Worm (Caenorhabditis elegans): ENCODE data around the gene Y54G2A.11.
A peak's percentile ranks its signal among the peaks of the same experiment; 100 is the strongest.

The Y54G2A.11 gene

DNA sequence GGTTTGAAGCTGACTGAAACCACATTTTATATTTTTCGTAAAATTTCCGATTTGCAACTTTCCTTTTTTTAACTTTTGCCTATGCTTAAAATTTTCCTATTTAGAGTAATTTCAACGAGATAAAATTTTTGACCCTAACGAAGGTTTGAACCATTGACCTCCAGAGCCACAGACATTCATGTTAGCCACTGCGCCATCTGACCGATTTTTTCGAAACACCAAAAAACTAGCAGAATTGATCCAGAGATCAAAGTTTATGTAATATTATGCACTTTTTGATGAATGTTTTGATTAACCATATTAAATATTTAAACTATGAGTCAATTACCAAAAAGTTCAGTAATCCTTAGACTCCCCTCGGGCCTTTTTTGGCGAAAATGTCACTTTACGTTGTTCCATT is 13.5 kb downstream of the Y54G2A.11 start:
- no peak for TF ChIP-seq tbx-7 (tag; optimal IDR thresholded peaks at IDR 0.05)
- no peak for TF ChIP-seq ceh-9 (tag; optimal IDR thresholded peaks at IDR 0.05)
- no peak for TF ChIP-seq madf-2 (tag; optimal IDR thresholded peaks at IDR 0.05)
- TF ChIP-seq C08G9.2 (tag; optimal IDR thresholded peaks at IDR 0.05): no peak

DNA sequence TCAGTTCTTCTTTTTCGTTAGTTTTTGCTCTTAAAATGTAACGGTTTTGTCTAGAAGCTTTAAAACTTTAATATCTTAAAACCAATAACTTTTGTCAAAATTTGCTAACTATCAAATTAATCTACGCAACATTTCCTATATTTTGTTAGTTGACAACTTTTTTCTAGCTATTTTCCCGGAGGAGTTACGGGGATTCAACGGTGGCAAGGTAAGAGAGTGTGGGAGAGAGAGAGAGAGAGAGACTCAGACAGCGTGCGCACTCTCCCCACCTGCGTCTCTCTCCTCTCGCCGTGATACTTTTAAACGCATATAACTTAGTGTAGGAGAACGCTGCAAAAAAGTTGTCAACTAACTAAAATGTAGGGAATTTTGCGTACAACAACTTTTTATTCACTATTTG is 18.1 kb downstream of the Y54G2A.11 start:
- TF ChIP-seq nhr-232 (tag; optimal IDR thresholded peaks at IDR 0.05) (no peak), sox-2 (GFP tag; IDR thresholded peaks at IDR 0.05) (no peak), elt-2 (tag; optimal IDR thresholded peaks at IDR 0.05) (no peak), ceh-48 (tag; optimal IDR thresholded peaks at IDR 0.05) (no peak), fkh-10 (GFP tag; optimal IDR thresholded peaks at IDR 0.05) (no peak), nhr-11 (tag; optimal IDR thresholded peaks at IDR 0.05) (no peak), nfya-1 (tag; optimal IDR thresholded peaks at IDR 0.05) (no peak), gmeb-2 (tag; optimal IDR thresholded peaks at IDR 0.05) (no peak), ceh-31 (tag; optimal IDR thresholded peaks at IDR 0.05) (no peak), unc-86 (tag; optimal IDR thresholded peaks at IDR 0.05) (no peak), hlh-15 (tag; optimal IDR thresholded peaks at IDR 0.05) (no peak), ama-1 (optimal IDR thresholded peaks at IDR 0.05) (no peak)

- TF ChIP-seq gmeb-2 (tag; optimal IDR thresholded peaks at IDR 0.05): no peak
- no peak for TF ChIP-seq mec-3 (tag; optimal IDR thresholded peaks at IDR 0.05; ENCODE audit: borderline replicate concordance)
- no peak for TF ChIP-seq ceh-6 (GFP tag; optimal IDR thresholded peaks at IDR 0.05)
- no peak for TF ChIP-seq unc-3 (GFP tag; conservative IDR thresholded peaks at IDR 0.05)
- TF ChIP-seq unc-3 (tag; optimal IDR thresholded peaks at IDR 0.05): no peak
- no peak for TF ChIP-seq ceh-18 (tag; optimal IDR thresholded peaks at IDR 0.05)
- TF ChIP-seq ama-1 (optimal IDR thresholded peaks at IDR 0.05): no peak
- TF ChIP-seq K02D7.2 (tag; optimal IDR thresholded peaks at IDR 0.05): no peak
Observed at ce11 chrIV:2751568-2751967, 20.0 kb downstream of the Y54G2A.11 start, which contains the start of gene Y54G2A.41. Gene Y54G2A.41, plus strand, starts transcription at chrIV:2751868.

ce11 chrIV:2750607-2751006 is 21.0 kb downstream of the Y54G2A.11 start:
- TF ChIP-seq pros-1 (tag; optimal IDR thresholded peaks at IDR 0.05) (no peak), fkh-10 (GFP tag; optimal IDR thresholded peaks at IDR 0.05) (no peak), ets-4 (tag; optimal IDR thresholded peaks at IDR 0.05) (no peak), pha-2 (tag; optimal IDR thresholded peaks at IDR 0.05) (no peak), C38D4.7 (GFP tag; optimal IDR thresholded peaks at IDR 0.05) (no peak), hlh-13 (GFP tag; optimal IDR thresholded peaks at IDR 0.05) (no peak), pax-1 (tag; optimal IDR thresholded peaks at IDR 0.05) (no peak), ceh-48 (tag; optimal IDR thresholded peaks at IDR 0.05) (no peak), unc-3 (GFP tag; conservative IDR thresholded peaks at IDR 0.05) (no peak), unc-3 (tag; optimal IDR thresholded peaks at IDR 0.05) (no peak), hlh-8 (tag; optimal IDR thresholded peaks at IDR 0.05) (no peak), ceh-24 (tag; optimal IDR thresholded peaks at IDR 0.05) (no peak), rnt-1 (tag; optimal IDR thresholded peaks at IDR 0.05) (no peak), ttx-3 (tag; optimal IDR thresholded peaks at IDR 0.05) (no peak), lin-11 (tag; optimal IDR thresholded peaks at IDR 0.05) (no peak), syd-9 (tag; optimal IDR thresholded peaks at IDR 0.05) (no peak), tbx-2 (tag; optimal IDR thresholded peaks at IDR 0.05) (no peak), T23F11.4 (GFP tag; optimal IDR thresholded peaks at IDR 0.05) (no peak), C08G9.2 (tag; optimal IDR thresholded peaks at IDR 0.05) (no peak)

DNA sequence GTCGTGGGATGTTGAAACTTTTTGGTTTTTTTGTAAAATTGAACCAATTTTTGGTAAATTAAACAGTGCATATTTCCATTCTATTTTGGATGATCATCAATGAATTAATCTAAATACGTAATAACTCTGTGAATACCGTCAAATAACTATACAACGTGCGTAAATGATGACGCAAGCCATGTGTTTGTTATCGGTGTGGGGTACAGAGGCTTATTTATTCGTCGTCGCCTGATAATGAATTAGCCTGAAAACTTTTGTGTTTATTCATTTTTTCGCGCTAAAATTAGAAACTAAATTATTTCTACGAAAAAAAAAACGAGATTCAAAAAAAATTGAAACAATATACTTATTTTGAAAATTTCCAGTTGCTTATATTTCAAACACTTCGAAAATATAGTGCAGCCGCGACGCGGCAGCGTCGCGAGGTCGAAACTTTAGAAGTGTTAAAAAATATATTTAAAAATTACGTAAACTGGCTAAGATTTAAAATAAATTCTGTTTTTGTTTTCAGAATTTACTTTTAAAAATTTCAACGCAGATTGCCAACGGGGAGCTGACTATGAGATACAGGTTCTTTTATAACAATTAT is 22.6 kb downstream of the Y54G2A.11 start:
- TF ChIP-seq lin-11 (tag; optimal IDR thresholded peaks at IDR 0.05) (no peak), gmeb-2 (tag; optimal IDR thresholded peaks at IDR 0.05) (no peak), fkh-6 (tag; optimal IDR thresholded peaks at IDR 0.05) (no peak), ceh-18 (tag; optimal IDR thresholded peaks at IDR 0.05) (no peak), elt-2 (tag; optimal IDR thresholded peaks at IDR 0.05) (peak; percentile 66), ceh-45 (GFP tag; IDR thresholded peaks at IDR 0.05) (no peak)
